Worm (Caenorhabditis elegans): ENCODE results near the gene T21E8.4.

- TF ChIP-seq unc-62 (GFP tag; optimal IDR thresholded peaks at IDR 0.05) (no peak), nhr-12 (tag; optimal IDR thresholded peaks at IDR 0.05) (no peak), nhr-23 (tag; optimal IDR thresholded peaks at IDR 0.05) (no peak), lsy-12 (tag; optimal IDR thresholded peaks at IDR 0.05) (no peak), nhr-43 (tag; optimal IDR thresholded peaks at IDR 0.05; ENCODE audit: poor library complexity, severe bottlenecking) (no peak), pha-4 (tag; optimal IDR thresholded peaks at IDR 0.05) (no peak), nhr-28 (tag; optimal IDR thresholded peaks at IDR 0.05) (no peak), egl-27 (tag; optimal IDR thresholded peaks at IDR 0.05) (no peak), sea-2 (GFP tag; optimal IDR thresholded peaks at IDR 0.05) (no peak), fkh-10 (GFP tag; optimal IDR thresholded peaks at IDR 0.05) (no peak), unc-39 (tag; optimal IDR thresholded peaks at IDR 0.05) (no peak)
Measured at ce11 chrX:10834568-10834967, 46.0 kb upstream of the T21E8.4 start.
